Worm (Caenorhabditis elegans) whole organism, mixed stage, embryonic: ENCODE results near the gene F55C5.10.

Experiments used
- M03D4.4 ChIP-seq: sonication (generic microtip); optimal IDR thresholded peaks from 2 replicates; lab custom pipeline; 2017; ENCODE audit warnings: mild to moderate bottlenecking, missing genetic modification characterization, missing compliant biosample characterization
- ceh-39 ChIP-seq: fragments of 150-350 bp; optimal IDR thresholded peaks from 2 replicates; lab custom pipeline; 2014; ENCODE audit warnings: missing biosample characterization, missing genetic modification characterization
- ceh-83 ChIP-seq: fragments of 200-800 bp; sonication (Bioruptor generic); optimal IDR thresholded peaks from 2 replicates; lab custom pipeline; 2018; ENCODE audit warnings: mild to moderate bottlenecking, missing genetic modification characterization, missing compliant biosample characterization
- cnd-1 ChIP-seq: fragments of 200-800 bp; sonication (Bioruptor generic); optimal IDR thresholded peaks from 2 replicates; lab custom pipeline; 2018; ENCODE audit warnings: mild to moderate bottlenecking, missing genetic modification characterization, missing compliant biosample characterization
- elt-1 ChIP-seq: sonication (generic microtip); optimal IDR thresholded peaks from 2 replicates; lab custom pipeline; 2017; ENCODE audit warnings: missing genetic modification characterization, mild to moderate bottlenecking, missing compliant biosample characterization, antibody characterized with exemption, moderate library complexity, borderline replicate concordance; ENCODE audit not compliant: insufficient read depth
- lin-13 ChIP-seq: fragments of 150-350 bp; optimal IDR thresholded peaks from 2 replicates; lab custom pipeline; 2014; ENCODE audit warnings: missing biosample characterization, missing genetic modification characterization
- lsy-2 ChIP-seq: fragments of 150-350 bp; optimal IDR thresholded peaks from 2 replicates; lab custom pipeline; 2014; ENCODE audit warnings: missing biosample characterization, missing genetic modification characterization
- nhr-12 ChIP-seq: fragments of 150-350 bp; optimal IDR thresholded peaks from 2 replicates; lab custom pipeline; 2014; ENCODE audit warnings: missing biosample characterization, missing genetic modification characterization
- nhr-2 ChIP-seq: fragments of 150-350 bp; optimal IDR thresholded peaks from 2 replicates; lab custom pipeline; 2014; ENCODE audit warnings: missing biosample characterization, missing genetic modification characterization
- nhr-76 ChIP-seq: sonication (generic microtip); optimal IDR thresholded peaks from 2 replicates; lab custom pipeline; 2017; ENCODE audit warnings: missing biosample characterization, missing genetic modification characterization
- unc-39 ChIP-seq: fragments of 150-350 bp; optimal IDR thresholded peaks from 2 replicates; lab custom pipeline; 2014; ENCODE audit warnings: missing biosample characterization, missing genetic modification characterization
- unc-62 ChIP-seq: fragments of 150-350 bp; optimal IDR thresholded peaks from 2 replicates; lab custom pipeline; 2014; ENCODE audit warnings: missing biosample characterization, missing genetic modification reagents, missing genetic modification characterization
- ztf-11 ChIP-seq: fragments of 150-350 bp; optimal IDR thresholded peaks from 2 replicates; lab custom pipeline; 2014; ENCODE audit warnings: missing biosample characterization, missing genetic modification characterization

ce11 chrV:12316076-12316475 is 32.8 kb downstream of the F55C5.10 start:
- TF ChIP-seq lsy-2 (tag; lab: Kevin White, UChicago), result no peak
- TF ChIP-seq ceh-83, result no peak
- no peak for TF ChIP-seq lin-13
- no peak for TF ChIP-seq nhr-76 (tag; lab: Kevin White, UChicago)
- no peak for TF ChIP-seq M03D4.4
- no peak for TF ChIP-seq unc-62 (GFP tag; lab: Kevin White, UChicago)
- TF ChIP-seq unc-39, result no peak
- no peak for TF ChIP-seq ztf-11 (tag; lab: Kevin White, UChicago)
- TF ChIP-seq ceh-39 (tag; lab: Kevin White, UChicago), result no peak
- no peak for TF ChIP-seq elt-1
- no peak for TF ChIP-seq nhr-12 (tag; lab: Kevin White, UChicago)
- no peak for TF ChIP-seq nhr-2 (tag; lab: Kevin White, UChicago)
- TF ChIP-seq cnd-1 (tag; lab: Kevin White, UChicago), result no peak
